Worm (Caenorhabditis elegans): ENCODE data around the gene Y54F10BM.3.

Gene Y54F10BM.3

ce11 chrIII:2291139-2291538 is 9.3 kb downstream of the Y54F10BM.3 start, which contains the start of gene fbxa-219:
fbxa-219 (plus strand) TSS chrIII:2291415.
- no peak for TF ChIP-seq ets-7 (tag; optimal IDR thresholded peaks at IDR 0.05)

- no peak for TF ChIP-seq scrt-1 (GFP tag; IDR thresholded peaks at IDR 0.05)
- TF ChIP-seq sea-1 (GFP tag; conservative IDR thresholded peaks at IDR 0.05): no peak
- TF ChIP-seq flt-1 (GFP tag; IDR thresholded peaks at IDR 0.05): no peak
- no peak for TF ChIP-seq ceh-13 (GFP tag; optimal IDR thresholded peaks at IDR 0.05)
- TF ChIP-seq tbx-11 (GFP tag; IDR thresholded peaks at IDR 0.05): no peak
- no peak for TF ChIP-seq hnd-1 (tag; optimal IDR thresholded peaks at IDR 0.05)
- no peak for TF ChIP-seq hmg-4 (GFP tag; optimal IDR thresholded peaks at IDR 0.05)
- TF ChIP-seq pes-1 (GFP tag; IDR thresholded peaks at IDR 0.05): no peak
- TF ChIP-seq ets-7 (tag; optimal IDR thresholded peaks at IDR 0.05): no peak
- TF ChIP-seq ama-1 (optimal IDR thresholded peaks at IDR 0.05): no peak
- TF ChIP-seq hmbx-1 (tag; optimal IDR thresholded peaks at IDR 0.05): no peak
- TF ChIP-seq aly-1 (tag; optimal IDR thresholded peaks at IDR 0.05): no peak
- no peak for TF ChIP-seq tbx-37 (GFP tag; conservative IDR thresholded peaks at IDR 0.05)
- TF ChIP-seq tra-4 (tag; optimal IDR thresholded peaks at IDR 0.05): no peak
- TF ChIP-seq B0310.2 (tag; optimal IDR thresholded peaks at IDR 0.05): no peak
- no peak for TF ChIP-seq F13C5.2 (tag; optimal IDR thresholded peaks at IDR 0.05)
- no peak for TF ChIP-seq ceh-36 (tag; optimal IDR thresholded peaks at IDR 0.05)
Observed at ce11 chrIII:2294736-2295135, 12.9 kb downstream of the Y54F10BM.3 start.

- TF ChIP-seq hmbx-1 (tag; optimal IDR thresholded peaks at IDR 0.05) (no peak), tbx-37 (GFP tag; conservative IDR thresholded peaks at IDR 0.05) (no peak), tbx-11 (GFP tag; IDR thresholded peaks at IDR 0.05) (no peak), tra-4 (tag; optimal IDR thresholded peaks at IDR 0.05) (no peak), B0310.2 (tag; optimal IDR thresholded peaks at IDR 0.05) (no peak), flt-1 (GFP tag; IDR thresholded peaks at IDR 0.05) (no peak), scrt-1 (GFP tag; IDR thresholded peaks at IDR 0.05) (no peak), ets-7 (tag; optimal IDR thresholded peaks at IDR 0.05) (no peak), F13C5.2 (tag; optimal IDR thresholded peaks at IDR 0.05) (no peak), ceh-36 (tag; optimal IDR thresholded peaks at IDR 0.05) (no peak), sea-1 (GFP tag; conservative IDR thresholded peaks at IDR 0.05) (no peak), hnd-1 (tag; optimal IDR thresholded peaks at IDR 0.05) (no peak), hmg-4 (GFP tag; optimal IDR thresholded peaks at IDR 0.05) (no peak), pes-1 (GFP tag; IDR thresholded peaks at IDR 0.05) (no peak)
Observed at ce11 chrIII:2304149-2304548, 22.3 kb downstream of the Y54F10BM.3 start.

ce11 chrIII:2304867-2305266 is 23.0 kb downstream of the Y54F10BM.3 start, which contains the start of gene Y54F10BM.9:
Y54F10BM.9 (minus strand) TSS chrIII:2304927.
- TF ChIP-seq aly-1 (tag; optimal IDR thresholded peaks at IDR 0.05) (peak; percentile 54), hmg-4 (GFP tag; optimal IDR thresholded peaks at IDR 0.05) (peak; percentile 69), pes-1 (GFP tag; IDR thresholded peaks at IDR 0.05) (no peak), tbx-11 (GFP tag; IDR thresholded peaks at IDR 0.05) (no peak)

- TF ChIP-seq tbx-11 (GFP tag; IDR thresholded peaks at IDR 0.05): no peak
- no peak for TF ChIP-seq pes-1 (GFP tag; IDR thresholded peaks at IDR 0.05)
- no peak for TF ChIP-seq hnd-1 (tag; optimal IDR thresholded peaks at IDR 0.05)
- TF ChIP-seq ceh-13 (GFP tag; optimal IDR thresholded peaks at IDR 0.05): no peak
- no peak for TF ChIP-seq sea-1 (GFP tag; conservative IDR thresholded peaks at IDR 0.05)
- no peak for TF ChIP-seq hmbx-1 (tag; optimal IDR thresholded peaks at IDR 0.05)
- no peak for TF ChIP-seq tra-4 (tag; optimal IDR thresholded peaks at IDR 0.05)
- no peak for TF ChIP-seq F13C5.2 (tag; optimal IDR thresholded peaks at IDR 0.05)
- TF ChIP-seq hmg-4 (GFP tag; optimal IDR thresholded peaks at IDR 0.05): no peak
- no peak for TF ChIP-seq ama-1 (optimal IDR thresholded peaks at IDR 0.05)
- no peak for TF ChIP-seq tbx-37 (GFP tag; conservative IDR thresholded peaks at IDR 0.05)
- no peak for TF ChIP-seq aly-1 (tag; optimal IDR thresholded peaks at IDR 0.05)
- TF ChIP-seq flt-1 (GFP tag; IDR thresholded peaks at IDR 0.05): no peak
- TF ChIP-seq ceh-36 (tag; optimal IDR thresholded peaks at IDR 0.05): no peak
Observed at ce11 chrIII:2308026-2308425, 26.2 kb downstream of the Y54F10BM.3 start, which contains the start of the genes fbxa-1 and Y54F10BM.20. fbxa-1 (minus strand) TSS chrIII:2308126. Y54F10BM.20 (plus strand) TSS chrIII:2308256.

ce11 chrIII:2310996-2311395 is 29.2 kb downstream of the Y54F10BM.3 start:
- TF ChIP-seq sea-1 (GFP tag; conservative IDR thresholded peaks at IDR 0.05) (no peak), hnd-1 (tag; optimal IDR thresholded peaks at IDR 0.05) (no peak), ama-1 (optimal IDR thresholded peaks at IDR 0.05) (no peak), pes-1 (GFP tag; IDR thresholded peaks at IDR 0.05) (no peak), scrt-1 (GFP tag; IDR thresholded peaks at IDR 0.05) (no peak), F13C5.2 (tag; optimal IDR thresholded peaks at IDR 0.05) (no peak), tbx-37 (GFP tag; conservative IDR thresholded peaks at IDR 0.05) (no peak), tra-4 (tag; optimal IDR thresholded peaks at IDR 0.05) (no peak), ceh-36 (tag; optimal IDR thresholded peaks at IDR 0.05) (no peak), ceh-13 (GFP tag; optimal IDR thresholded peaks at IDR 0.05) (no peak), ets-7 (tag; optimal IDR thresholded peaks at IDR 0.05) (no peak), hmg-4 (GFP tag; optimal IDR thresholded peaks at IDR 0.05) (no peak), tbx-11 (GFP tag; IDR thresholded peaks at IDR 0.05) (no peak), B0310.2 (tag; optimal IDR thresholded peaks at IDR 0.05) (no peak)

ce11 chrIII:2313985-2314494 is 32.2 kb downstream of the Y54F10BM.3 start, which contains the start of the genes fbxa-66 and iffb-1:
fbxa-66 (minus strand) TSS chrIII:2314035.
iffb-1 (plus strand) TSS chrIII:2314436.
- TF ChIP-seq pes-1 (GFP tag; IDR thresholded peaks at IDR 0.05): no peak
- no peak for TF ChIP-seq F13C5.2 (tag; optimal IDR thresholded peaks at IDR 0.05)

- TF ChIP-seq ama-1 (optimal IDR thresholded peaks at IDR 0.05): no peak
- TF ChIP-seq hnd-1 (tag; optimal IDR thresholded peaks at IDR 0.05): peak; percentile 4
- no peak for TF ChIP-seq F13C5.2 (tag; optimal IDR thresholded peaks at IDR 0.05)
- TF ChIP-seq tbx-11 (GFP tag; IDR thresholded peaks at IDR 0.05): no peak
- TF ChIP-seq scrt-1 (GFP tag; IDR thresholded peaks at IDR 0.05): no peak
- no peak for TF ChIP-seq tbx-37 (GFP tag; conservative IDR thresholded peaks at IDR 0.05)
- no peak for TF ChIP-seq flt-1 (GFP tag; IDR thresholded peaks at IDR 0.05)
- peak; percentile 24 for TF ChIP-seq aly-1 (tag; optimal IDR thresholded peaks at IDR 0.05)
- TF ChIP-seq tra-4 (tag; optimal IDR thresholded peaks at IDR 0.05): no peak
Observed at ce11 chrIII:2314678-2315077, 32.9 kb downstream of the Y54F10BM.3 start.

Data from whole organism, early embryonic.